Fruit fly (Drosophila melanogaster): Measurements from ENCODE around the gene Gr22e.

Gr22e gene

dm6 chr2L:1832465-1832864, 48.6 kb downstream of the Gr22e start, which contains the start of gene c-cup:
TSS of gene c-cup (minus strand) at chr2L:1832565.
- TF ChIP-seq HmgZ (tag; optimal IDR thresholded peaks at IDR 0.05), result no peak
- TF ChIP-seq Usf (GFP tag; optimal IDR thresholded peaks at IDR 0.05), result no peak
- no peak for TF ChIP-seq Taf1 (GFP tag; IDR thresholded peaks at IDR 0.05)
- TF ChIP-seq CG6654 (GFP tag; optimal IDR thresholded peaks at IDR 0.05), result no peak
- TF ChIP-seq CG32532 (GFP tag; IDR thresholded peaks at IDR 0.05), result 0 out of 2 replicates have a peak, but pooled peaks have one; percentile 11
- no peak for TF ChIP-seq CG1603 (tag; optimal IDR thresholded peaks at IDR 0.05)
- no peak for TF ChIP-seq CG15601 (tag; optimal IDR thresholded peaks at IDR 0.05)
- TF ChIP-seq CG12071 (GFP tag; optimal IDR thresholded peaks at IDR 0.05), result no peak

Data from whole organism, embryonic.